Worm (Caenorhabditis elegans) whole organism, L3 larva: ENCODE results near the gene daf-36.

ENCODE experiments used
- ZK546.5 ChIP-seq: sonication (generic microtip); optimal IDR thresholded peaks from 2 replicates; lab custom pipeline; 2017; ENCODE audit warnings: missing biosample characterization, missing genetic modification characterization
- ceh-28 ChIP-seq: fragments of 150-350 bp; optimal IDR thresholded peaks from 2 replicates; lab custom pipeline; 2014; ENCODE audit warnings: missing biosample characterization, missing genetic modification reagents, missing genetic modification characterization
- mml-1 ChIP-seq: fragments of 150-350 bp; sonication (generic microtip); optimal IDR thresholded peaks from 3 replicates; lab custom pipeline; 2014; ENCODE audit warnings: missing biosample characterization, missing genetic modification characterization
- nhr-28 ChIP-seq: fragments of 150-350 bp; optimal IDR thresholded peaks from 2 replicates; lab custom pipeline; 2014; ENCODE audit warnings: missing biosample characterization, missing genetic modification characterization
- pqm-1 ChIP-seq: fragments of 150-350 bp; optimal IDR thresholded peaks from 2 replicates; lab custom pipeline; 2017; ENCODE audit warnings: missing biosample characterization, missing genetic modification characterization, inconsistent platforms
- unc-39 ChIP-seq: sonication (generic microtip); optimal IDR thresholded peaks from 4 replicates; lab custom pipeline; 2017; ENCODE audit warnings: missing biosample characterization, missing genetic modification characterization

DNA sequence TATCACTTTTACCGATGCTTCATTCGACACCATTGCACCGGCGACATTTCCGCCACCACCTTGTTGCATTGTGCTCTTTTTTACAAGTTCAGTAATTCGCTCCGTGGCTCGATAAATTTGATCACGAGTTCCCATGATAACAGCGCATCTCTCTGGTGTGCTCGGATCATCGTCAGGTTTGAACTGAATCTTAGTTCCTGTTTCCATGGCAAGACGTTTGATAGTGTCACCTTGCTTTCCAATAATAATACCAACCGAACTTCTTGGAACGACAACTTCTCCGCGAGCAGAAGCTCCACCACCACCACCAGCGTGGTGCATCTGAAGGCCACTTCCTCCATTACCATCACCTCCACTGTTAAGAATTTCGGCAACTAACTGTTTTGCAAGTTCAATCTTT is 11.7 kb upstream of the daf-36 start:
- no peak for TF ChIP-seq nhr-28
- no peak for TF ChIP-seq ceh-28 (tag; lab: Kevin White, UChicago)
- TF ChIP-seq pqm-1 = no peak
- TF ChIP-seq unc-39 (tag; lab: Kevin White, UChicago) = no peak
- no peak for TF ChIP-seq ZK546.5 (tag; lab: Kevin White, UChicago)
- TF ChIP-seq mml-1 = no peak
